Fruit fly (Drosophila melanogaster) whole organism, embryonic: ENCODE data around the gene CG12766.

Experiments
- CG10267 ChIP-seq: fragments of 200-800 bp; sonication (Bioruptor generic); optimal IDR thresholded peaks from 2 replicates; lab custom pipeline; 2018; ENCODE audit warnings: missing biosample characterization, mild to moderate bottlenecking, missing genetic modification characterization, moderate library complexity
- CG10366 ChIP-seq: fragments of 200-800 bp; sonication (Bioruptor generic); IDR thresholded peaks from 2 replicates; pipeline ENCODE4 v1.3.6; 2022; ENCODE audit warnings: missing biosample characterization, missing genetic modification characterization
- CG10462 ChIP-seq: fragments of 200-800 bp; sonication (Bioruptor generic); optimal IDR thresholded peaks from 2 replicates; lab custom pipeline; 2016; ENCODE audit warnings: missing biosample characterization, missing genetic modification characterization
- CG10654 ChIP-seq: fragments of 200-800 bp; sonication (Bioruptor generic); optimal IDR thresholded peaks from 2 replicates; lab custom pipeline; 2016; ENCODE audit warnings: missing biosample characterization, missing genetic modification characterization
- CG10959 ChIP-seq: fragments of 200-800 bp; sonication (Bioruptor generic); IDR thresholded peaks from 2 replicates; pipeline ENCODE4 v1.3.6; 2022; ENCODE audit warnings: missing biosample characterization, missing genetic modification characterization
- CG11456 ChIP-seq: fragments of 200-800 bp; sonication (Bioruptor generic); IDR thresholded peaks from 3 replicates; pipeline ENCODE4 v1.3.6; 2022; ENCODE audit warnings: missing biosample characterization, missing genetic modification characterization
- CG13624 ChIP-seq: fragments of 200-800 bp; sonication (Bioruptor generic); optimal IDR thresholded peaks from 2 replicates; lab custom pipeline; 2016; ENCODE audit warnings: missing biosample characterization, missing genetic modification characterization
- CG14014 ChIP-seq: fragments of 200-800 bp; sonication (Bioruptor generic); IDR thresholded peaks from 2 replicates; pipeline ENCODE4 v1.3.6; 2022; ENCODE audit warnings: missing biosample characterization, missing genetic modification characterization
- CG14441 ChIP-seq: fragments of 200-800 bp; sonication (Bioruptor generic); IDR thresholded peaks from 2 replicates; pipeline ENCODE4 v1.3.6; 2022; ENCODE audit warnings: missing biosample characterization, missing genetic modification characterization
- CG15011 ChIP-seq: fragments of 200-800 bp; sonication (Bioruptor generic); optimal IDR thresholded peaks from 3 replicates; lab custom pipeline; 2018; ENCODE audit warnings: missing biosample characterization, mild to moderate bottlenecking, missing genetic modification characterization
- CG15514 ChIP-seq: fragments of 200-800 bp; sonication (Bioruptor generic); optimal IDR thresholded peaks from 3 replicates; lab custom pipeline; 2017; ENCODE audit warnings: missing biosample characterization, missing genetic modification characterization, mild to moderate bottlenecking, moderate library complexity, missing genetic modification reagents
- CG17912 ChIP-seq: fragments of 200-800 bp; sonication (Bioruptor generic); optimal IDR thresholded peaks from 2 replicates; lab custom pipeline; 2018; ENCODE audit warnings: missing biosample characterization, mild to moderate bottlenecking, missing genetic modification characterization
- CG2116 ChIP-seq: fragments of 200-800 bp; sonication (Bioruptor generic); optimal IDR thresholded peaks from 3 replicates; lab custom pipeline; 2018; ENCODE audit warnings: missing biosample characterization, mild to moderate bottlenecking, missing genetic modification characterization
- CG2120 ChIP-seq: fragments of 200-800 bp; sonication (Bioruptor generic); optimal IDR thresholded peaks from 3 replicates; lab custom pipeline; 2016; ENCODE audit warnings: missing biosample characterization, missing genetic modification characterization
- CG31224 ChIP-seq: fragments of 200-800 bp; sonication (Bioruptor generic); IDR thresholded peaks from 2 replicates; pipeline ENCODE4 v1.3.6; 2022; ENCODE audit warnings: missing biosample characterization, missing genetic modification characterization
- CG33213 ChIP-seq: fragments of 200-800 bp; sonication (Bioruptor generic); optimal IDR thresholded peaks from 3 replicates; lab custom pipeline; 2016; ENCODE audit warnings: missing biosample characterization, missing genetic modification characterization
- CG7556 ChIP-seq: fragments of 200-800 bp; sonication (Bioruptor generic); optimal IDR thresholded peaks from 2 replicates; lab custom pipeline; 2017; ENCODE audit warnings: missing biosample characterization, mild to moderate bottlenecking, missing genetic modification characterization
- CG8765 ChIP-seq: fragments of 200-800 bp; sonication (Bioruptor generic); IDR thresholded peaks from 2 replicates; pipeline ENCODE4 v1.3.6; 2022; ENCODE audit warnings: missing biosample characterization, missing genetic modification characterization
- CG9932 ChIP-seq: fragments of 200-800 bp; sonication (Bioruptor generic); IDR thresholded peaks from 2 replicates; pipeline ENCODE4 v1.3.6; 2022; ENCODE audit warnings: missing biosample characterization, missing genetic modification characterization
- D ChIP-seq, 2 experiments: fragments of 200-800 bp in 1 of 2; fragments of >200 bp in 1 of 2; sonication (Bioruptor generic) in 1 of 2; optimal IDR thresholded peaks; 2 replicates in 1 of 2; 3 replicates in 1 of 2; lab custom pipeline; 2017; ENCODE audit warnings: mild to moderate bottlenecking in 1 of 2, missing biosample characterization in 1 of 2, missing genetic modification characterization in 1 of 2, missing genetic modification reagents in 1 of 2
- Dbx ChIP-seq: fragments of 200-800 bp; sonication (Bioruptor generic); IDR thresholded peaks from 3 replicates; pipeline ENCODE4 v1.3.6; 2022; ENCODE audit warnings: missing biosample characterization, missing genetic modification characterization
- E2f1 ChIP-seq: fragments of 200-800 bp; sonication (Bioruptor generic); IDR thresholded peaks from 2 replicates; pipeline ENCODE4 v1.3.6; 2022; ENCODE audit warnings: missing biosample characterization, missing genetic modification characterization
- Fer1 ChIP-seq: fragments of 200-800 bp; sonication (Bioruptor generic); optimal IDR thresholded peaks from 2 replicates; lab custom pipeline; 2017; ENCODE audit warnings: missing biosample characterization, mild to moderate bottlenecking, missing genetic modification characterization
- HHEX ChIP-seq: fragments of 200-800 bp; sonication (Bioruptor generic); optimal IDR thresholded peaks from 3 replicates; lab custom pipeline; 2017; ENCODE audit warnings: missing biosample characterization, mild to moderate bottlenecking, missing genetic modification characterization, missing genetic modification reagents
- Hr78 ChIP-seq, 2 experiments: fragments of 200-800 bp in 1 of 2; fragments of >200 bp in 1 of 2; sonication (Bioruptor generic) in 1 of 2; optimal IDR thresholded peaks; 2 replicates each; lab custom pipeline; 2017 to 2019; ENCODE audit warnings: missing biosample characterization in 2 of 2, missing genetic modification characterization in 2 of 2, mild to moderate bottlenecking in 1 of 2, moderate library complexity in 1 of 2
- Oli ChIP-seq: fragments of 200-800 bp; sonication (Bioruptor generic); optimal IDR thresholded peaks from 2 replicates; lab custom pipeline; 2018; ENCODE audit warnings: missing biosample characterization, mild to moderate bottlenecking, missing genetic modification characterization, moderate library complexity
- Ptx1 ChIP-seq: fragments of 200-800 bp; sonication (Bioruptor generic); IDR thresholded peaks from 2 replicates; pipeline ENCODE4 v1.3.6; 2022; ENCODE audit warnings: missing biosample characterization, missing genetic modification characterization
- Ravus ChIP-seq: fragments of 200-800 bp; sonication (Bioruptor generic); IDR thresholded peaks from 2 replicates; pipeline ENCODE4 v1.3.6; 2022; ENCODE audit warnings: missing biosample characterization, missing genetic modification characterization
- Scr ChIP-seq: fragments of 200-800 bp; sonication (Bioruptor generic); IDR thresholded peaks from 2 replicates; pipeline ENCODE4 v1.3.6; 2022; ENCODE audit warnings: missing biosample characterization, missing genetic modification characterization; ENCODE audit not compliant: partially characterized antibody
- Six4 ChIP-seq: fragments of 200-800 bp; sonication (Bioruptor generic); optimal IDR thresholded peaks from 2 replicates; lab custom pipeline; 2016; ENCODE audit warnings: missing biosample characterization, missing genetic modification characterization
- Ssrp ChIP-seq: fragments of 200-800 bp; sonication (Bioruptor generic); optimal IDR thresholded peaks from 2 replicates; lab custom pipeline; 2018; ENCODE audit warnings: missing biosample characterization, mild to moderate bottlenecking, missing genetic modification characterization, moderate library complexity
- bab2 ChIP-seq: fragments of 200-800 bp; sonication (Bioruptor generic); optimal IDR thresholded peaks from 2 replicates; lab custom pipeline; 2016; ENCODE audit warnings: missing biosample characterization, missing genetic modification characterization
- cas ChIP-seq: fragments of 200-800 bp; sonication (Bioruptor generic); IDR thresholded peaks from 2 replicates; pipeline ENCODE4 v1.3.6; 2022; ENCODE audit warnings: missing biosample characterization, missing genetic modification characterization
- caup ChIP-seq: fragments of 200-800 bp; sonication (Bioruptor generic); optimal IDR thresholded peaks from 3 replicates; lab custom pipeline; 2017; ENCODE audit warnings: missing biosample characterization, mild to moderate bottlenecking, missing genetic modification characterization, moderate library complexity; ENCODE audit not compliant: severe bottlenecking
- ci ChIP-seq: fragments of 200-800 bp; sonication (Bioruptor generic); IDR thresholded peaks from 3 replicates; pipeline ENCODE4 v1.3.6; 2022; ENCODE audit warnings: missing biosample characterization, missing genetic modification characterization
- ftz-f1 ChIP-seq: fragments of 200-800 bp; sonication (Bioruptor generic); optimal IDR thresholded peaks from 2 replicates; lab custom pipeline; 2016; ENCODE audit warnings: missing biosample characterization, missing genetic modification characterization
- gem ChIP-seq: fragments of 200-800 bp; sonication (Bioruptor generic); optimal IDR thresholded peaks from 2 replicates; lab custom pipeline; 2019; ENCODE audit warnings: missing biosample characterization, mild to moderate bottlenecking, missing genetic modification characterization, moderate library complexity
- gro ChIP-seq: fragments of 200-800 bp; sonication (Bioruptor generic); optimal IDR thresholded peaks from 2 replicates; lab custom pipeline; 2016; ENCODE audit warnings: missing biosample characterization, missing genetic modification characterization
- gsb-n ChIP-seq: fragments of 200-800 bp; sonication (Bioruptor generic); optimal IDR thresholded peaks from 3 replicates; lab custom pipeline; 2018; ENCODE audit warnings: missing biosample characterization, mild to moderate bottlenecking, missing genetic modification characterization
- lbe ChIP-seq: fragments of 200-800 bp; sonication (Bioruptor generic); optimal IDR thresholded peaks from 2 replicates; lab custom pipeline; 2016; ENCODE audit warnings: missing biosample characterization, mild to moderate bottlenecking, missing genetic modification characterization
- lilli ChIP-seq: fragments of 200-800 bp; sonication (Bioruptor generic); optimal IDR thresholded peaks from 3 replicates; lab custom pipeline; 2016; ENCODE audit warnings: missing biosample characterization, missing genetic modification characterization
- nom ChIP-seq: fragments of 200-800 bp; sonication (Bioruptor generic); optimal IDR thresholded peaks from 2 replicates; lab custom pipeline; 2017; ENCODE audit warnings: missing biosample characterization, missing genetic modification characterization, mild to moderate bottlenecking, moderate library complexity, missing genetic modification reagents
- onecut ChIP-seq: fragments of 200-800 bp; sonication (Bioruptor generic); IDR thresholded peaks from 2 replicates; pipeline ENCODE4 v1.3.6; 2022; ENCODE audit warnings: missing biosample characterization, missing genetic modification characterization
- org-1 ChIP-seq: fragments of 200-800 bp; sonication (Bioruptor generic); optimal IDR thresholded peaks from 2 replicates; lab custom pipeline; 2017; ENCODE audit warnings: missing biosample characterization, missing genetic modification characterization
- peb ChIP-seq: fragments of 200-800 bp; sonication (Bioruptor generic); IDR thresholded peaks from 2 replicates; pipeline ENCODE4 v1.3.6; 2022; ENCODE audit warnings: missing biosample characterization, missing genetic modification characterization
- pnt ChIP-seq: fragments of 200-800 bp; sonication (Bioruptor generic); optimal IDR thresholded peaks from 3 replicates; lab custom pipeline; 2016; ENCODE audit warnings: missing biosample characterization, missing genetic modification characterization
- shn ChIP-seq: fragments of 200-800 bp; sonication (Bioruptor generic); optimal IDR thresholded peaks from 3 replicates; lab custom pipeline; 2016; ENCODE audit warnings: missing biosample characterization, missing genetic modification characterization
- tin ChIP-seq: fragments of 200-800 bp; sonication (Bioruptor generic); optimal IDR thresholded peaks from 3 replicates; lab custom pipeline; 2016; ENCODE audit warnings: missing biosample characterization, missing genetic modification characterization
- tio ChIP-seq: fragments of 200-800 bp; sonication (Bioruptor generic); optimal IDR thresholded peaks from 2 replicates; lab custom pipeline; 2017; ENCODE audit warnings: missing biosample characterization, missing genetic modification characterization, inconsistent platforms
- toy ChIP-seq: fragments of 200-800 bp; sonication (Bioruptor generic); IDR thresholded peaks from 2 replicates; pipeline ENCODE4 v1.3.6; 2022; ENCODE audit warnings: missing biosample characterization, missing genetic modification characterization

The CG12766 gene

DNA sequence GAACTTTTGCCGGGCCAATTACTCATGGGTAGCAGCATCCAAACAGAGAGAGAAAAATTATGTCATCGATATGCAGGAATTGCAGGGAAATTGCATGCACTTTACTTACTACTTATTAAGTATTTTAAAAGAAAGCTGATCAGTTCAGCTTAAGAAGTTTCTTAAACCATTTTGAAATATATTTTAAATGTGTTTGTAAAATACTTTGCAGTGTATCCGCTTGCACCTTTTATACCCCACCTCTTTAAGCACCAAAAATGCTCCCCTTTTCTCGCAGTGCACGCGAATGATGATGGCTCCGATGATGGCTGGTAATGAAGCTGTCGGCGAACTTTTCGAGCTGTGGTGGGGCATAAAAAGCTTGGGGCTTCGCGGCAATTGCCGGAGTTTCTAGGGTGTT, 12.5 kb upstream of the CG12766 start, which contains the start of gene CG14984 (continued):
- TF ChIP-seq CG11456 (GFP tag; lab: Robert Waterston, UW) (peak; percentile 71; the same call in 2 of the 3 replicates), gem (tag; lab: Kevin White, UChicago) (peak; percentile 38), CG17912 (GFP tag; lab: Kevin White, UChicago) (no peak), CG14014 (GFP tag; lab: Robert Waterston, UW) (peak; percentile 45; the same call in 1 of the 2 replicates), Oli (no peak), CG33213 (peak; percentile 27), org-1 (GFP tag; lab: Kevin White, UChicago) (peak; percentile 4), Dbx (GFP tag; lab: Robert Waterston, UW) (peak; percentile 79), Hr78 (GFP tag; optimal IDR thresholded peaks at IDR 0.05; lab: Kevin White, UChicago) (no peak), toy (GFP tag; lab: Robert Waterston, UW) (0 out of 2 replicates have a peak, but pooled peaks have one; percentile 55), gsb-n (tag; lab: Kevin White, UChicago) (no peak), CG13624 (GFP tag; lab: Kevin White, UChicago) (peak; percentile 14), Six4 (GFP tag; lab: Kevin White, UChicago) (peak; percentile 12), Ptx1 (GFP tag; lab: Robert Waterston, UW) (peak; percentile 42; the same call in 1 of the 2 replicates), CG7556 (GFP tag; lab: Kevin White, UChicago) (peak; percentile 35), tio (peak; percentile 3), lilli (GFP tag; lab: Kevin White, UChicago) (peak; percentile 57), CG15514 (GFP tag; lab: Kevin White, UChicago) (peak; percentile 50), ci (GFP tag; lab: Robert Waterston, UW) (0 out of 3 replicates have a peak, but pooled peaks have one; percentile 35), CG10462 (GFP tag; lab: Kevin White, UChicago) (no peak), tin (GFP tag; lab: Kevin White, UChicago) (peak; percentile 33), E2f1 (0 out of 2 replicates have a peak, but pooled peaks have one; percentile 31), CG10366 (GFP tag; lab: Robert Waterston, UW) (0 out of 2 replicates have a peak, but pooled peaks have one; percentile 17), HHEX (peak; percentile 62), CG2120 (GFP tag; lab: Kevin White, UChicago) (peak; percentile 71), CG15011 (GFP tag; lab: Kevin White, UChicago) (peak; percentile 44), CG8765 (GFP tag; lab: Robert Waterston, UW) (0 out of 2 replicates have a peak, but pooled peaks have one; percentile 16), bab2 (peak; percentile 7), CG10959 (GFP tag; lab: Robert Waterston, UW) (no peak), CG14441 (GFP tag; lab: Robert Waterston, UW) (0 out of 2 replicates have a peak, but pooled peaks have one; percentile 16), CG10654 (GFP tag; lab: Kevin White, UChicago) (no peak), ftz-f1 (GFP tag; lab: Kevin White, UChicago) (no peak), gro (peak; percentile 74), Scr (GFP tag; lab: Robert Waterston, UW) (no peak), D (optimal IDR thresholded peaks at IDR 0.05; lab: Kevin White, UChicago) (no peak), D (GFP tag; optimal IDR thresholded peaks at IDR 0.05; lab: Kevin White, UChicago) (no peak), CG10267 (tag; lab: Kevin White, UChicago) (peak; percentile 18), CG9932 (peak; percentile 69), pnt (GFP tag; lab: Kevin White, UChicago) (peak; percentile 29), CG2116 (no peak), Fer1 (peak; percentile 63), lbe (GFP tag; lab: Kevin White, UChicago) (peak; percentile 67), cas (GFP tag; lab: Robert Waterston, UW) (0 out of 2 replicates have a peak, but pooled peaks have one; percentile 27), onecut (GFP tag; lab: Robert Waterston, UW) (no peak), CG31224 (GFP tag; lab: Robert Waterston, UW) (peak; percentile 59), Ssrp (tag; lab: Kevin White, UChicago) (no peak), shn (GFP tag; lab: Kevin White, UChicago) (peak; percentile 16), nom (GFP tag; lab: Kevin White, UChicago) (peak; percentile 71), peb (GFP tag; lab: Robert Waterston, UW) (no peak), Ravus (GFP tag; lab: Robert Waterston, UW) (peak; percentile 36; the same call in 1 of the 2 replicates), caup (GFP tag; lab: Kevin White, UChicago) (peak; percentile 57)
